Worm (Caenorhabditis elegans): ENCODE data around the gene K08E4.7.

The K08E4.7 gene

DNA sequence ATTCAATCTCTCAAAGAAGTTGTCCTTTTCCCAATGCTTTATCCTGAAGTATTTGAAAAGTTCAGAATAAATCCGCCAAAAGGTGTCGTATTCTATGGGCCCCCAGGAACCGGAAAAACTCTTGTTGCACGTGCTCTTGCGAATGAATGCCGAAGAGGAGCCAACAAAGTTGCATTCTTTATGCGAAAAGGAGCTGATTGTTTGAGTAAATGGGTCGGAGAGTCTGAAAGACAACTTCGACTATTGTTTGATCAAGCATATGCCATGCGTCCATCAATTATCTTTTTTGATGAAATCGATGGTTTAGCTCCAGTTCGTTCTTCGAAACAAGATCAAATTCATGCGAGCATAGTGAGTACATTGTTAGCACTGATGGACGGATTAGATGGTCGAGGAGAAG is 5.2 kb downstream of the K08E4.7 start:
- TF ChIP-seq unc-120 (tag; optimal IDR thresholded peaks at IDR 0.05; ENCODE audit: poor library complexity, severe bottlenecking) (no peak), blmp-1 (tag; optimal IDR thresholded peaks at IDR 0.05) (no peak), drap-1 (GFP tag; optimal IDR thresholded peaks at IDR 0.05) (no peak), sptf-1 (tag; optimal IDR thresholded peaks at IDR 0.05) (no peak), lin-13 (tag; optimal IDR thresholded peaks at IDR 0.05) (no peak), nhr-76 (tag; optimal IDR thresholded peaks at IDR 0.05) (no peak), lin-32 (GFP tag; optimal IDR thresholded peaks at IDR 0.05) (no peak), ztf-11 (tag; optimal IDR thresholded peaks at IDR 0.05) (no peak), hlh-1 (tag; optimal IDR thresholded peaks at IDR 0.05) (no peak), ceh-39 (tag; optimal IDR thresholded peaks at IDR 0.05) (no peak)

DNA sequence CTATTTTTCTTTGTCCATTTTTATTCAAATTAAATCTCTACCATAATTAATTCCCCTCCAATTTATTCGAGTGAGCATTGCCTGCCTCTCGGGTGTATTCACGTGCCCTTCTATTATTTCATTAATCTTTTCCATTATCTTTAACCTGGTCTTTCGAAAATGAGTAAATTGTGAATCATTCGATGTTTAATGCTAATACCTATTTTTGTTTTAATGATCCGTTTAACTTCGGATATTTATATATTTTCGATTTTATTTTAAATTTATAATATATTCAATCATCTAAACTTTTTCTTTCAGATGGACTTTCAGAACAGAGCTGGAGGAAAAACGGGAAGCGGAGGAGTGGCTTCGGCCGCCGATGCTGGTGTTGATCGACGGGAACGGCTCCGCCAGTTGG is 8.6 kb downstream of the K08E4.7 start, which contains the start of gene repo-1:
Gene repo-1 (plus strand): TSS at position 301 of the 400 bp plus-strand sequence.
- no peak for TF ChIP-seq nhr-237 (tag; optimal IDR thresholded peaks at IDR 0.05)
- no peak for TF ChIP-seq cnd-1 (tag; optimal IDR thresholded peaks at IDR 0.05)
- TF ChIP-seq lin-13 (tag; optimal IDR thresholded peaks at IDR 0.05) = no peak
- TF ChIP-seq M03D4.4 (tag; optimal IDR thresholded peaks at IDR 0.05) = no peak
- TF ChIP-seq lin-32 (GFP tag; optimal IDR thresholded peaks at IDR 0.05) = no peak
- no peak for TF ChIP-seq hlh-1 (tag; optimal IDR thresholded peaks at IDR 0.05)
- no peak for TF ChIP-seq unc-120 (tag; optimal IDR thresholded peaks at IDR 0.05; ENCODE audit: poor library complexity, severe bottlenecking)
- no peak for TF ChIP-seq ceh-83 (GFP tag; optimal IDR thresholded peaks at IDR 0.05)
- TF ChIP-seq nhr-2 (tag; optimal IDR thresholded peaks at IDR 0.05) = no peak
- TF ChIP-seq ham-2 (GFP tag; optimal IDR thresholded peaks at IDR 0.05) = no peak
- TF ChIP-seq mab-5 (tag; optimal IDR thresholded peaks at IDR 0.05) = no peak
- no peak for TF ChIP-seq ceh-43 (GFP tag; optimal IDR thresholded peaks at IDR 0.05)
- TF ChIP-seq unc-39 (tag; optimal IDR thresholded peaks at IDR 0.05) = no peak
- no peak for TF ChIP-seq nhr-76 (tag; optimal IDR thresholded peaks at IDR 0.05)
- TF ChIP-seq lsy-2 (tag; optimal IDR thresholded peaks at IDR 0.05) = no peak
- TF ChIP-seq pha-4 (tag; optimal IDR thresholded peaks at IDR 0.05) = no peak
- TF ChIP-seq flh-1 (GFP tag; optimal IDR thresholded peaks at IDR 0.05) = no peak
- no peak for TF ChIP-seq bed-3 (GFP tag; optimal IDR thresholded peaks at IDR 0.05)
- TF ChIP-seq nhr-12 (tag; optimal IDR thresholded peaks at IDR 0.05) = no peak
- TF ChIP-seq ztf-11 (tag; optimal IDR thresholded peaks at IDR 0.05) = no peak

DNA sequence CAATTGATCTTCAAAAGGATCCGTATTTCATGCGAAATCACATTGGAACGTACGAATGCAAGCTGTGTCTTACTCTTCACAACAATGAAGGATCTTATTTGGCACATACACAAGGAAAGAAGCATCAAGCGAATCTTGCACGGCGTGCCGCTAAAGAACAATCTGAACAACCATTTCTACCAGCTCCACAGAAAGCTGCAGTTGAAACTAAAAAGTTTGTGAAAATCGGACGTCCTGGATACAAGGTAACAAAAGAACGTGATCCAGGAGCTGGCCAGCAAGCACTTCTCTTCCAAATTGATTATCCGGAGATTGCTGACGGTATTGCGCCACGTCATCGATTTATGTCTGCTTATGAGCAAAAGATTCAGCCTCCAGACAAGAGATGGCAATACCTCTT is 9.0 kb downstream of the K08E4.7 start:
- TF ChIP-seq nhr-2 (tag; optimal IDR thresholded peaks at IDR 0.05) = no peak
- TF ChIP-seq ham-2 (GFP tag; optimal IDR thresholded peaks at IDR 0.05) = no peak
- TF ChIP-seq nhr-28 (tag; optimal IDR thresholded peaks at IDR 0.05) = no peak
- TF ChIP-seq ztf-11 (tag; optimal IDR thresholded peaks at IDR 0.05) = no peak
- TF ChIP-seq tbx-8 (GFP tag; optimal IDR thresholded peaks at IDR 0.05) = no peak
- no peak for TF ChIP-seq flh-1 (GFP tag; optimal IDR thresholded peaks at IDR 0.05)
- TF ChIP-seq unc-120 (tag; optimal IDR thresholded peaks at IDR 0.05; ENCODE audit: poor library complexity, severe bottlenecking) = no peak
- TF ChIP-seq ces-1 (GFP tag; optimal IDR thresholded peaks at IDR 0.05) = no peak
- no peak for TF ChIP-seq blmp-1 (tag; optimal IDR thresholded peaks at IDR 0.05)
- TF ChIP-seq ceh-43 (GFP tag; optimal IDR thresholded peaks at IDR 0.05) = no peak
- TF ChIP-seq nhr-76 (tag; optimal IDR thresholded peaks at IDR 0.05) = no peak
- no peak for TF ChIP-seq sem-2 (GFP tag; optimal IDR thresholded peaks at IDR 0.05)
- no peak for TF ChIP-seq zip-8 (tag; optimal IDR thresholded peaks at IDR 0.05)
- TF ChIP-seq snpc-4 (tag; optimal IDR thresholded peaks at IDR 0.05) = no peak
- TF ChIP-seq lin-13 (tag; optimal IDR thresholded peaks at IDR 0.05) = no peak
- no peak for TF ChIP-seq mep-1 (tag; optimal IDR thresholded peaks at IDR 0.05)
- TF ChIP-seq pha-4 (tag; optimal IDR thresholded peaks at IDR 0.05) = no peak
- no peak for TF ChIP-seq nhr-237 (tag; optimal IDR thresholded peaks at IDR 0.05)

DNA sequence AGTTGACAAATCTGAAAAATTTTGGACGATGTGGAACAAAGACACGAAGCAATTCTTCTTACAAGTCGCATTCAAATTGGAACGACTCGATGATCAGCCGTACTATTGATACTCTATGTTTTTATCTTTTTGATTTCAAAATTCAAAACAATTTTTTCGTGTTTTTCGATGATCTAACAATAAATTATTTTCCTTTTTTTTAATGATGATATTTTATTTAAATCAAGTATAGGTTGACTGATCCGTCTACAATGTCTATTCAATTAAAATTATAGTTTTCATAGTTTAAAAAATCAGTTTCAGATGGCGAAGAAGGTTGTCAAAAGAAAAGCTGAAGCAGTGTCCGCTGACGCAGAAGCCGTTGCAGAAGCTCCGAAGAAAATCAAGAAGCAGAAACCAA is 9.5 kb downstream of the K08E4.7 start, which contains the start of gene rbm-34:
Gene rbm-34 (plus strand): TSS at position 301 of the 400 bp plus-strand sequence.
- TF ChIP-seq drap-1 (GFP tag; optimal IDR thresholded peaks at IDR 0.05) (no peak), ces-1 (GFP tag; optimal IDR thresholded peaks at IDR 0.05) (no peak), snpc-4 (tag; optimal IDR thresholded peaks at IDR 0.05) (no peak)

DNA sequence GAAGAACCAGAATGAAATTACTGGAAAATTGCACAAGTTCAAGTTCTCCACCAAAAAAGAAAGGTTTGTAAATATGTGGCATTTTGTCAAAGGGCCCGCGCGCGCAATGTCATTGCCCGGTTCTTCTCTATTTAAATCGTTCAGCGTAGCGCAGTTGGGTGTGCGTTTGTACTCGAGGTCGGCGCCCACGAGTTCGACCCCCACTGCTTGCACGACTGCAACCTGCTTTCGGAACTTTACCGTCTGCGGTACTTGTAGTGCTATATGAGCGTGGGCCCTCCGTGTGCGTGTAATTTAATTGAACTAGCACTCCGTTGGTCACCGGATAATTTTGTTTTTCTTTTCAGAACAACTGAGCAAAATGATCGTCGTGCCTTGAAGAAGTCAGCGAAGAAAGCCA is 10.9 kb downstream of the K08E4.7 start:
- TF ChIP-seq M03D4.4 (tag; optimal IDR thresholded peaks at IDR 0.05) (peak; percentile 82), zip-8 (tag; optimal IDR thresholded peaks at IDR 0.05) (no peak), hlh-1 (tag; optimal IDR thresholded peaks at IDR 0.05) (no peak), ceh-39 (tag; optimal IDR thresholded peaks at IDR 0.05) (no peak), elt-3 (tag; optimal IDR thresholded peaks at IDR 0.05) (no peak), nhr-237 (tag; optimal IDR thresholded peaks at IDR 0.05) (no peak), tbx-8 (GFP tag; optimal IDR thresholded peaks at IDR 0.05) (peak; percentile 77), nhr-2 (tag; optimal IDR thresholded peaks at IDR 0.05) (no peak), ham-2 (GFP tag; optimal IDR thresholded peaks at IDR 0.05) (peak; percentile 88), ceh-43 (GFP tag; optimal IDR thresholded peaks at IDR 0.05) (peak; percentile 62), elt-1 (tag; optimal IDR thresholded peaks at IDR 0.05; ENCODE audit: borderline replicate concordance, insufficient read depth) (peak; percentile 23), sptf-1 (tag; optimal IDR thresholded peaks at IDR 0.05) (peak; percentile 83), nhr-28 (tag; optimal IDR thresholded peaks at IDR 0.05) (no peak), mab-5 (tag; optimal IDR thresholded peaks at IDR 0.05) (no peak), mls-2 (tag; optimal IDR thresholded peaks at IDR 0.05) (peak; percentile 84), flh-1 (GFP tag; optimal IDR thresholded peaks at IDR 0.05) (peak; percentile 25), lin-32 (GFP tag; optimal IDR thresholded peaks at IDR 0.05) (peak; percentile 68), ceh-83 (GFP tag; optimal IDR thresholded peaks at IDR 0.05) (peak; percentile 80), mep-1 (tag; optimal IDR thresholded peaks at IDR 0.05) (no peak), ces-1 (GFP tag; optimal IDR thresholded peaks at IDR 0.05) (no peak), pha-4 (tag; optimal IDR thresholded peaks at IDR 0.05) (peak; percentile 65), unc-62 (GFP tag; optimal IDR thresholded peaks at IDR 0.05) (no peak), cnd-1 (tag; optimal IDR thresholded peaks at IDR 0.05) (peak; percentile 77), nhr-76 (tag; optimal IDR thresholded peaks at IDR 0.05) (no peak), unc-120 (tag; optimal IDR thresholded peaks at IDR 0.05; ENCODE audit: poor library complexity, severe bottlenecking) (peak; percentile 57), lin-13 (tag; optimal IDR thresholded peaks at IDR 0.05) (no peak), bed-3 (GFP tag; optimal IDR thresholded peaks at IDR 0.05) (no peak), ztf-11 (tag; optimal IDR thresholded peaks at IDR 0.05) (no peak), sem-2 (GFP tag; optimal IDR thresholded peaks at IDR 0.05) (peak; percentile 42), lsy-2 (tag; optimal IDR thresholded peaks at IDR 0.05) (no peak), nhr-12 (tag; optimal IDR thresholded peaks at IDR 0.05) (no peak), snpc-4 (tag; optimal IDR thresholded peaks at IDR 0.05) (no peak), blmp-1 (tag; optimal IDR thresholded peaks at IDR 0.05) (no peak), drap-1 (GFP tag; optimal IDR thresholded peaks at IDR 0.05) (peak; percentile 75)
